Worm (Caenorhabditis elegans): ENCODE results near the gene F47D12.6.

ce11 chrIII:6300297-6300696 lies 13.2 kb upstream of the F47D12.6 start:
- no peak for TF ChIP-seq nhr-237 (tag; optimal IDR thresholded peaks at IDR 0.05)
- TF ChIP-seq aly-2 (tag; optimal IDR thresholded peaks at IDR 0.05), result no peak
- no peak for TF ChIP-seq nhr-25 (tag; optimal IDR thresholded peaks at IDR 0.05)
- TF ChIP-seq R02D3.7 (tag; optimal IDR thresholded peaks at IDR 0.05), result no peak
